Worm (Caenorhabditis elegans) whole organism, midembryonic: ENCODE measurements around the gene exc-1.

Experiments used
- T22C8.4 ChIP-seq: fragments of 200-800 bp; sonication (Bioruptor generic); IDR thresholded peaks from 2 replicates; pipeline ENCODE4 v1.3.6; 2022; ENCODE audit warnings: missing genetic modification characterization, missing compliant biosample characterization
- cog-1 ChIP-seq: sonication (generic microtip); optimal IDR thresholded peaks from 2 replicates; lab custom pipeline; 2016; ENCODE audit warnings: missing genetic modification characterization, missing compliant biosample characterization
- flt-1 ChIP-seq: fragments of 200-800 bp; sonication (Bioruptor generic); IDR thresholded peaks from 2 replicates; pipeline ENCODE4 v1.3.6; 2022; ENCODE audit warnings: missing genetic modification characterization, missing compliant biosample characterization
- klf-2 ChIP-seq: fragments of 200-800 bp; sonication (Bioruptor generic); conservative IDR thresholded peaks from 2 replicates; pipeline ENCODE4 v1.3.6; 2022; ENCODE audit warnings: missing genetic modification reagents, missing genetic modification characterization, missing compliant biosample characterization
- med-1 ChIP-seq: sonication (generic microtip); optimal IDR thresholded peaks from 2 replicates; lab custom pipeline; 2017; ENCODE audit warnings: missing genetic modification characterization, mild to moderate bottlenecking, missing compliant biosample characterization, antibody characterized with exemption, missing genetic modification reagents; ENCODE audit not compliant: insufficient read depth
- ref-1 ChIP-seq: fragments of 200-800 bp; sonication (Bioruptor generic); conservative IDR thresholded peaks from 2 replicates; pipeline ENCODE4 v1.3.6; 2022; ENCODE audit warnings: missing genetic modification reagents, missing genetic modification characterization, missing compliant biosample characterization
- tab-1 ChIP-seq: fragments of 200-800 bp; sonication (Bioruptor generic); IDR thresholded peaks from 2 replicates; pipeline ENCODE4 v1.3.6; 2022; ENCODE audit warnings: missing genetic modification characterization, missing compliant biosample characterization
- ztf-23 ChIP-seq: fragments of 200-800 bp; sonication (Bioruptor generic); IDR thresholded peaks from 2 replicates; pipeline ENCODE4 v1.3.6; 2022; ENCODE audit warnings: missing genetic modification reagents, missing genetic modification characterization, missing compliant biosample characterization
- ztf-29 ChIP-seq: fragments of 200-800 bp; sonication (Bioruptor generic); IDR thresholded peaks from 2 replicates; pipeline ENCODE4 v1.3.6; 2022; ENCODE audit warnings: missing genetic modification reagents, missing genetic modification characterization, missing compliant biosample characterization

Gene exc-1

ce11 chrX:15423708-15424423 is 53.3 kb downstream of the exc-1 start:
- TF ChIP-seq ref-1 (GFP tag; lab: Robert Waterston, UW) (no peak), klf-2 (no peak), ztf-23 (GFP tag; lab: Robert Waterston, UW) (no peak), tab-1 (no peak), med-1 (no peak), flt-1 (GFP tag; lab: Robert Waterston, UW) (no peak), ztf-29 (GFP tag; lab: Robert Waterston, UW) (no peak), T22C8.4 (GFP tag; lab: Robert Waterston, UW) (no peak), cog-1 (tag; lab: Kevin White, UChicago) (no peak)

ce11 chrX:15420671-15421070 is 56.5 kb downstream of the exc-1 start, which contains the start of gene F39D8.3:
TSS of gene F39D8.3 (plus strand) at chrX:15420971.
- TF ChIP-seq med-1 (no peak), tab-1 (no peak), ref-1 (GFP tag; lab: Robert Waterston, UW) (no peak), ztf-29 (GFP tag; lab: Robert Waterston, UW) (no peak), flt-1 (GFP tag; lab: Robert Waterston, UW) (no peak), ztf-23 (GFP tag; lab: Robert Waterston, UW) (no peak), cog-1 (tag; lab: Kevin White, UChicago) (no peak), T22C8.4 (GFP tag; lab: Robert Waterston, UW) (no peak), klf-2 (no peak)
